Worm (Caenorhabditis elegans) whole organism, young adult: ENCODE measurements around the gene C16C10.1.

Experiments used
- B0019.2 ChIP-seq: fragments of 200-800 bp; sonication (Bioruptor generic); conservative IDR thresholded peaks from 2 replicates; pipeline ENCODE4 v1.3.6; 2022; ENCODE audit warnings: missing genetic modification reagents, missing genetic modification characterization, missing compliant biosample characterization
- B0261.1 ChIP-seq: sonication (generic microtip); optimal IDR thresholded peaks from 2 replicates; lab custom pipeline; 2016; ENCODE audit warnings: mild to moderate bottlenecking, missing genetic modification characterization, moderate library complexity, missing compliant biosample characterization
- D2030.7 ChIP-seq: fragments of 200-800 bp; sonication (Bioruptor generic); IDR thresholded peaks from 2 replicates; pipeline ENCODE4 v1.3.6; 2022; ENCODE audit warnings: missing genetic modification reagents, missing genetic modification characterization, missing compliant biosample characterization
- F33H1.4 ChIP-seq: fragments of 200-800 bp; sonication (Bioruptor generic); IDR thresholded peaks from 2 replicates; pipeline ENCODE4 v1.3.6; 2022; ENCODE audit warnings: missing genetic modification reagents, missing genetic modification characterization, missing compliant biosample characterization
- T07F8.4 ChIP-seq: sonication (generic microtip); optimal IDR thresholded peaks from 2 replicates; lab custom pipeline; 2016; ENCODE audit warnings: mild to moderate bottlenecking, missing genetic modification characterization, moderate library complexity, missing compliant biosample characterization
- T26A5.8 ChIP-seq: sonication (generic microtip); optimal IDR thresholded peaks from 2 replicates; lab custom pipeline; 2016; ENCODE audit warnings: missing genetic modification characterization, missing compliant biosample characterization
- Y56A3A.18 ChIP-seq: fragments of 200-800 bp; sonication (Bioruptor generic); IDR thresholded peaks from 2 replicates; pipeline ENCODE4 v1.3.6; 2022; ENCODE audit warnings: missing genetic modification reagents, missing genetic modification characterization, missing compliant biosample characterization
- Y79H2A.3 ChIP-seq: fragments of 200-800 bp; sonication (Bioruptor generic); conservative IDR thresholded peaks from 2 replicates; pipeline ENCODE4 v1.3.6; 2022; ENCODE audit warnings: missing genetic modification reagents, missing genetic modification characterization, missing compliant biosample characterization
- ZK185.1 ChIP-seq: sonication (generic microtip); optimal IDR thresholded peaks from 2 replicates; lab custom pipeline; 2016; ENCODE audit warnings: mild to moderate bottlenecking, missing genetic modification characterization, missing compliant biosample characterization; ENCODE audit not compliant: poor library complexity, severe bottlenecking
- aptf-2 ChIP-seq: fragments of 200-800 bp; sonication (Bioruptor generic); conservative IDR thresholded peaks from 2 replicates; pipeline ENCODE4 v1.3.6; 2022; ENCODE audit warnings: missing genetic modification reagents, missing genetic modification characterization, missing compliant biosample characterization
- attf-5 ChIP-seq: fragments of 200-800 bp; sonication (Bioruptor generic); optimal IDR thresholded peaks from 2 replicates; lab custom pipeline; 2018; ENCODE audit warnings: mild to moderate bottlenecking, missing genetic modification characterization, missing compliant biosample characterization
- attf-6 ChIP-seq: fragments of 200-800 bp; sonication (Bioruptor generic); IDR thresholded peaks from 2 replicates; pipeline ENCODE4 v1.3.6; 2022; ENCODE audit warnings: missing genetic modification reagents, missing genetic modification characterization, missing compliant biosample characterization
- cebp-2 ChIP-seq: fragments of 200-800 bp; sonication (Bioruptor generic); IDR thresholded peaks from 2 replicates; pipeline ENCODE4 v1.3.6; 2022; ENCODE audit warnings: missing genetic modification characterization, missing compliant biosample characterization
- ceh-27 ChIP-seq: fragments of 200-800 bp; sonication (Bioruptor generic); optimal IDR thresholded peaks from 2 replicates; lab custom pipeline; 2018; ENCODE audit warnings: mild to moderate bottlenecking, missing genetic modification characterization, moderate library complexity, missing compliant biosample characterization
- ceh-79 ChIP-seq: sonication (generic microtip); optimal IDR thresholded peaks from 2 replicates; lab custom pipeline; 2017; ENCODE audit warnings: mild to moderate bottlenecking, missing genetic modification characterization, missing compliant biosample characterization
- ceh-91 ChIP-seq: fragments of 200-800 bp; sonication (Bioruptor generic); IDR thresholded peaks from 2 replicates; pipeline ENCODE4 v1.3.6; 2022; ENCODE audit warnings: missing genetic modification reagents, missing genetic modification characterization, missing compliant biosample characterization
- dox-1 ChIP-seq: fragments of 200-800 bp; sonication (Bioruptor generic); IDR thresholded peaks from 2 replicates; pipeline ENCODE4 v1.3.6; 2022; ENCODE audit warnings: missing genetic modification reagents, missing genetic modification characterization, missing compliant biosample characterization
- dpff-1 ChIP-seq: sonication (generic microtip); optimal IDR thresholded peaks from 2 replicates; lab custom pipeline; 2017; ENCODE audit warnings: mild to moderate bottlenecking, missing genetic modification characterization, missing compliant biosample characterization
- egrh-3 ChIP-seq: fragments of 200-800 bp; sonication (Bioruptor generic); IDR thresholded peaks from 2 replicates; pipeline ENCODE4 v1.3.6; 2022; ENCODE audit warnings: missing genetic modification reagents, missing genetic modification characterization, missing compliant biosample characterization
- hlh-26 ChIP-seq: fragments of 200-800 bp; sonication (Bioruptor generic); conservative IDR thresholded peaks from 2 replicates; pipeline ENCODE4 v1.3.6; 2022; ENCODE audit warnings: missing genetic modification reagents, missing genetic modification characterization, missing compliant biosample characterization
- hmg-1.2 ChIP-seq: fragments of 200-800 bp; sonication (Bioruptor generic); IDR thresholded peaks from 2 replicates; pipeline ENCODE4 v1.3.6; 2022; ENCODE audit warnings: missing genetic modification reagents, missing genetic modification characterization, missing compliant biosample characterization
- hmg-20 ChIP-seq: fragments of 200-800 bp; sonication (Bioruptor generic); IDR thresholded peaks from 2 replicates; pipeline ENCODE4 v1.3.6; 2022; ENCODE audit warnings: missing genetic modification reagents, missing genetic modification characterization, missing compliant biosample characterization
- hrde-1 ChIP-seq: sonication (generic microtip); optimal IDR thresholded peaks from 2 replicates; lab custom pipeline; 2016; ENCODE audit warnings: missing genetic modification characterization, mild to moderate bottlenecking, missing compliant biosample characterization, moderate library complexity, missing genotype, missing genetic modification reagents, borderline replicate concordance
- lin-26 ChIP-seq: fragments of 200-800 bp; sonication (Bioruptor generic); IDR thresholded peaks from 2 replicates; pipeline ENCODE4 v1.3.6; 2022; ENCODE audit warnings: missing genetic modification reagents, missing genetic modification characterization, missing compliant biosample characterization
- lin-35 ChIP-seq, 3 experiments: fragments of 150-350 bp in 2 of 3; sonication (generic microtip) in 1 of 3; optimal IDR thresholded peaks; 2 replicates each; lab custom pipeline; 2014 to 2018; ENCODE audit warnings: missing biosample characterization in 3 of 3, missing genetic modification characterization in 3 of 3, missing genetic modification reagents in 3 of 3
- lin-40 ChIP-seq: sonication (generic microtip); optimal IDR thresholded peaks from 2 replicates; lab custom pipeline; 2016; ENCODE audit warnings: missing genetic modification characterization, mild to moderate bottlenecking, missing compliant biosample characterization, missing genotype, missing genetic modification reagents
- lsl-1 ChIP-seq: fragments of 200-800 bp; sonication (Bioruptor generic); optimal IDR thresholded peaks from 2 replicates; lab custom pipeline; 2018; ENCODE audit warnings: mild to moderate bottlenecking, missing genetic modification characterization, moderate library complexity, missing compliant biosample characterization
- lsy-27 ChIP-seq: sonication (generic microtip); optimal IDR thresholded peaks from 2 replicates; lab custom pipeline; 2017; ENCODE audit warnings: missing genetic modification characterization, mild to moderate bottlenecking, missing compliant biosample characterization, antibody characterized with exemption, missing genotype, borderline replicate concordance; ENCODE audit not compliant: insufficient read depth
- madf-10 ChIP-seq: sonication (generic microtip); optimal IDR thresholded peaks from 2 replicates; lab custom pipeline; 2016; ENCODE audit warnings: mild to moderate bottlenecking, missing genetic modification characterization, missing compliant biosample characterization
- madf-6 ChIP-seq: fragments of 200-800 bp; sonication (Bioruptor generic); IDR thresholded peaks from 2 replicates; pipeline ENCODE4 v1.3.6; 2022; ENCODE audit warnings: missing genetic modification reagents, missing genetic modification characterization, missing compliant biosample characterization
- nfya-1 ChIP-seq: sonication (generic microtip); optimal IDR thresholded peaks from 2 replicates; lab custom pipeline; 2017; ENCODE audit warnings: antibody characterized with exemption, missing compliant biosample characterization, missing genetic modification characterization, borderline replicate concordance; ENCODE audit not compliant: insufficient read depth
- nfya-2 ChIP-seq: fragments of 200-800 bp; sonication (Bioruptor generic); IDR thresholded peaks from 2 replicates; pipeline ENCODE4 v1.3.6; 2022; ENCODE audit warnings: missing genetic modification reagents, missing genetic modification characterization, missing compliant biosample characterization
- nhr-80 ChIP-seq: sonication (generic microtip); optimal IDR thresholded peaks from 2 replicates; lab custom pipeline; 2016; ENCODE audit warnings: missing genetic modification characterization, missing compliant biosample characterization
- pha-4 ChIP-seq: fragments of 150-350 bp; sonication (generic microtip); optimal IDR thresholded peaks from 2 replicates; lab custom pipeline; 2014; ENCODE audit warnings: missing biosample characterization, missing genetic modification reagents, missing genetic modification characterization
- rec-8 ChIP-seq, 2 experiments: sonication (generic microtip); optimal IDR thresholded peaks; 2 replicates each; lab custom pipeline; 2016; ENCODE audit warnings: mild to moderate bottlenecking in 2 of 2, missing genetic modification characterization in 2 of 2, missing genetic modification reagents in 2 of 2, missing genotype in 2 of 2, missing biosample characterization in 1 of 2, missing compliant biosample characterization in 1 of 2, moderate library complexity in 1 of 2
- sea-2 ChIP-seq: fragments of 200-800 bp; sonication (Bioruptor generic); IDR thresholded peaks from 2 replicates; pipeline ENCODE4 v1.3.6; 2022; ENCODE audit warnings: missing genetic modification characterization, missing compliant biosample characterization
- snpc-3.4 ChIP-seq: sonication (generic microtip); optimal IDR thresholded peaks from 2 replicates; lab custom pipeline; 2017; ENCODE audit warnings: missing genetic modification characterization, mild to moderate bottlenecking, missing compliant biosample characterization, antibody characterized with exemption, moderate library complexity, missing genotype, missing genetic modification reagents
- snpc-4 ChIP-seq, 5 experiments: fragments of 150-350 bp in 1 of 5; sonication (generic microtip) in 4 of 5; optimal IDR thresholded peaks; 2 replicates each; lab custom pipeline; 2014 to 2018; ENCODE audit warnings: missing genetic modification characterization in 5 of 5, missing biosample characterization in 3 of 5, antibody characterized with exemption in 2 of 5, mild to moderate bottlenecking in 2 of 5, missing compliant biosample characterization in 2 of 5, missing genotype in 2 of 5, moderate library complexity in 2 of 5, missing genetic modification reagents in 1 of 5
- tbp1 ChIP-seq: fragments of 200-800 bp; sonication (Bioruptor generic); optimal IDR thresholded peaks from 2 replicates; lab custom pipeline; 2018; ENCODE audit warnings: mild to moderate bottlenecking, missing genetic modification characterization, missing compliant biosample characterization
- unc-62 ChIP-seq: fragments of 150-350 bp; optimal IDR thresholded peaks from 2 replicates; lab custom pipeline; 2014; ENCODE audit warnings: missing biosample characterization, missing genetic modification reagents, missing genetic modification characterization
- xnd-1 ChIP-seq: sonication (generic microtip); optimal IDR thresholded peaks from 2 replicates; lab custom pipeline; 2016; ENCODE audit warnings: missing genotype, missing genetic modification reagents, missing genetic modification characterization, missing compliant biosample characterization

The C16C10.1 gene

DNA sequence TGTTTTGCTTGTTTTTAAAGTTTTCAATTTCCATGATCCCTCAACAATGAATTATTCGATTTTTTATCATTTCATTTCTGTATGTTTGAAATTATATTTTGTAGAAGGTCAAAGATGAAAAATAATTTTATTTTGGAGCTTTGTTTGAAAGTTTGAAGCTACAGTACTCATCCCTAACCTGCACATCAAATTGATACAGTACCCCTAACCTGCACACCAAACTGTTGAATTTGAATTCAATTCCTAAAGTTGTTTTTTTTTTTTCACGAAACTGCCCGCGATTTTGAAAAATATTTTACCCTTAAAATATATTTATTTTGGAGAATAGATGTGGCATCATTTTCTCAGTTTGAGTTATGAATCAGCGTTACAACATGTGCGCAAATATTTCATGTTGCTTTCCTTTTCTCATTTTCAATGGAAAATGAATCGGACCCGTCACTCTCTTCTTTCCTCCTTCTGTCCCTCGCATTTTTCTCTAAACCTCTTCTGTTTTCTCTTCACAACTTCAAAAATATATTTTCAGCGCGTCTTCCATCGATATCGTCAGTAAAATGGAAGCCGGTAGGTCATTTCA lies 24.6 kb upstream of the C16C10.1 start, which contains the start of gene R74.8 (continued):
- TF ChIP-seq snpc-3.4 (tag; lab: Kevin White, UChicago) (peak; percentile 71), tbp1 (GFP tag; lab: Kevin White, UChicago) (peak; percentile 16), lin-35 (GFP tag; optimal IDR thresholded peaks at IDR 0.05; lab: Kevin White, UChicago) (peak in 1 of 3 experiments; percentile 29), lsl-1 (GFP tag; lab: Kevin White, UChicago) (peak; percentile 96), Y79H2A.3 (GFP tag; lab: Robert Waterston, UW) (no peak), lin-26 (GFP tag; lab: Robert Waterston, UW) (no peak), attf-5 (GFP tag; lab: Kevin White, UChicago) (no peak), ZK185.1 (tag; lab: Kevin White, UChicago) (no peak), cebp-2 (GFP tag; lab: Robert Waterston, UW) (no peak), nfya-1 (tag; lab: Kevin White, UChicago) (no peak), ceh-91 (GFP tag; lab: Robert Waterston, UW) (peak; percentile 61), D2030.7 (GFP tag; lab: Robert Waterston, UW) (peak; percentile 64; the same call in 1 of the 2 replicates), nfya-2 (GFP tag; lab: Robert Waterston, UW) (no peak), madf-6 (GFP tag; lab: Robert Waterston, UW) (peak; percentile 88), T07F8.4 (tag; lab: Kevin White, UChicago) (no peak), ceh-79 (tag; lab: Kevin White, UChicago) (no peak), ceh-27 (GFP tag; lab: Kevin White, UChicago) (no peak), dpff-1 (tag; lab: Kevin White, UChicago) (no peak), hmg-20 (no peak), attf-6 (no peak), snpc-4 (GFP tag; optimal IDR thresholded peaks at IDR 0.05; lab: Kevin White, UChicago) (no peak), snpc-4 (tag; optimal IDR thresholded peaks at IDR 0.05; lab: Kevin White, UChicago) (no peak), pha-4 (tag; lab: Kevin White, UChicago) (no peak), B0261.1 (tag; lab: Kevin White, UChicago) (no peak), madf-10 (tag; lab: Kevin White, UChicago) (no peak), unc-62 (GFP tag; lab: Kevin White, UChicago) (no peak), hlh-26 (GFP tag; lab: Robert Waterston, UW) (no peak), F33H1.4 (GFP tag; lab: Robert Waterston, UW) (peak; percentile 72), hrde-1 (tag; lab: Kevin White, UChicago) (no peak), Y56A3A.18 (GFP tag; lab: Robert Waterston, UW) (no peak), nhr-80 (tag; lab: Kevin White, UChicago) (no peak), T26A5.8 (tag; lab: Kevin White, UChicago) (no peak), lin-40 (no peak), lsy-27 (tag; lab: Kevin White, UChicago) (no peak), sea-2 (GFP tag; lab: Robert Waterston, UW) (no peak), rec-8 (tag; optimal IDR thresholded peaks at IDR 0.05; lab: Kevin White, UChicago) (no peak), egrh-3 (GFP tag; lab: Robert Waterston, UW) (no peak), aptf-2 (no peak), xnd-1 (peak; percentile 70), B0019.2 (GFP tag; lab: Robert Waterston, UW) (0 out of 2 replicates have a peak, but pooled peaks have one; percentile 19), dox-1 (GFP tag; lab: Robert Waterston, UW) (peak; percentile 9; the same call in 1 of the 2 replicates), hmg-1.2 (GFP tag; lab: Robert Waterston, UW) (no peak)
